Fruit fly (Drosophila melanogaster) whole organism, embryonic: ENCODE measurements around the gene CG3529.

ENCODE experiments used
- Aef1 ChIP-seq: fragments of 200-800 bp; sonication (Bioruptor generic); IDR thresholded peaks from 3 replicates; pipeline ENCODE4 v1.3.6; 2022; ENCODE audit warnings: missing biosample characterization, missing genetic modification characterization
- Bdp1 ChIP-seq: fragments of 200-800 bp; sonication (Bioruptor generic); optimal IDR thresholded peaks from 3 replicates; lab custom pipeline; 2016; ENCODE audit warnings: missing biosample characterization, missing genetic modification characterization
- CG1024 ChIP-seq: fragments of 200-800 bp; sonication (Bioruptor generic); IDR thresholded peaks from 2 replicates; pipeline ENCODE4 v1.3.6; 2022; ENCODE audit warnings: missing biosample characterization, missing genetic modification characterization
- CG10366 ChIP-seq: fragments of 200-800 bp; sonication (Bioruptor generic); IDR thresholded peaks from 2 replicates; pipeline ENCODE4 v1.3.6; 2022; ENCODE audit warnings: missing biosample characterization, missing genetic modification characterization
- CG1233 ChIP-seq: fragments of 200-800 bp; sonication (Bioruptor generic); optimal IDR thresholded peaks from 4 replicates; lab custom pipeline; 2018; ENCODE audit warnings: missing biosample characterization, mild to moderate bottlenecking, missing genetic modification characterization
- CG12744 ChIP-seq: fragments of 200-800 bp; sonication (Bioruptor generic); optimal IDR thresholded peaks from 2 replicates; lab custom pipeline; 2016; ENCODE audit warnings: missing biosample characterization, missing genetic modification characterization
- CG15696 ChIP-seq: fragments of 200-800 bp; sonication (Bioruptor generic); optimal IDR thresholded peaks from 2 replicates; lab custom pipeline; 2019; ENCODE audit warnings: missing biosample characterization, mild to moderate bottlenecking, missing genetic modification characterization, moderate library complexity
- CG16779 ChIP-seq: fragments of 200-800 bp; sonication (Bioruptor generic); IDR thresholded peaks from 2 replicates; pipeline ENCODE4 v1.3.6; 2022; ENCODE audit warnings: missing biosample characterization, missing genetic modification characterization
- CG18476 ChIP-seq: fragments of 200-800 bp; sonication (Bioruptor generic); optimal IDR thresholded peaks from 2 replicates; lab custom pipeline; 2016; ENCODE audit warnings: missing biosample characterization, mild to moderate bottlenecking, missing genetic modification characterization
- CG18764 ChIP-seq: fragments of 200-800 bp; sonication (Bioruptor generic); optimal IDR thresholded peaks from 3 replicates; lab custom pipeline; 2016; ENCODE audit warnings: missing biosample characterization, missing genetic modification characterization
- CG2875 ChIP-seq: fragments of 200-800 bp; sonication (Bioruptor generic); optimal IDR thresholded peaks from 2 replicates; lab custom pipeline; 2017; ENCODE audit warnings: missing biosample characterization, mild to moderate bottlenecking, missing genetic modification characterization, missing genetic modification reagents
- CG2889 ChIP-seq: fragments of 200-800 bp; sonication (Bioruptor generic); IDR thresholded peaks from 3 replicates; pipeline ENCODE4 v1.3.6; 2022; ENCODE audit warnings: missing biosample characterization, missing genetic modification characterization
- CG30020 ChIP-seq: fragments of 200-800 bp; optimal IDR thresholded peaks from 2 replicates; lab custom pipeline; 2019; ENCODE audit warnings: missing biosample characterization, mild to moderate bottlenecking, missing genetic modification characterization, moderate library complexity
- CG31441 ChIP-seq: fragments of 200-800 bp; sonication (Bioruptor generic); IDR thresholded peaks from 2 replicates; pipeline ENCODE4 v1.3.6; 2022; ENCODE audit warnings: missing biosample characterization, missing genetic modification characterization
- CG32532 ChIP-seq: fragments of 200-800 bp; sonication (Bioruptor generic); IDR thresholded peaks from 2 replicates; pipeline ENCODE4 v1.3.6; 2022; ENCODE audit warnings: missing biosample characterization, missing genetic modification characterization
- CG33213 ChIP-seq: fragments of 200-800 bp; sonication (Bioruptor generic); optimal IDR thresholded peaks from 3 replicates; lab custom pipeline; 2016; ENCODE audit warnings: missing biosample characterization, missing genetic modification characterization
- CG4282 ChIP-seq: fragments of 200-800 bp; sonication (Bioruptor generic); optimal IDR thresholded peaks from 2 replicates; lab custom pipeline; 2016; ENCODE audit warnings: missing biosample characterization, missing genetic modification characterization
- CG5953 ChIP-seq: fragments of 200-800 bp; sonication (Bioruptor generic); IDR thresholded peaks from 2 replicates; pipeline ENCODE4 v1.3.6; 2022; ENCODE audit warnings: missing biosample characterization, missing genetic modification characterization
- CG6175 ChIP-seq: fragments of 200-800 bp; sonication (Bioruptor generic); IDR thresholded peaks from 3 replicates; pipeline ENCODE4 v1.3.6; 2022; ENCODE audit warnings: missing biosample characterization, missing genetic modification characterization
- CG6272 ChIP-seq: fragments of 200-800 bp; sonication (Bioruptor generic); IDR thresholded peaks from 2 replicates; pipeline ENCODE4 v1.3.6; 2022; ENCODE audit warnings: missing biosample characterization, missing genetic modification characterization
- CG7271 ChIP-seq: fragments of 200-800 bp; sonication (Bioruptor generic); optimal IDR thresholded peaks from 2 replicates; lab custom pipeline; 2018; ENCODE audit warnings: missing biosample characterization, mild to moderate bottlenecking, missing genetic modification characterization, moderate library complexity
- CG8924 ChIP-seq: fragments of 200-800 bp; optimal IDR thresholded peaks from 3 replicates; lab custom pipeline; 2019; ENCODE audit warnings: missing biosample characterization, mild to moderate bottlenecking, missing genetic modification characterization, moderate library complexity
- CkIIα-i1 ChIP-seq: fragments of 200-800 bp; sonication (Bioruptor generic); IDR thresholded peaks from 2 replicates; pipeline ENCODE4 v1.3.6; 2022; ENCODE audit warnings: missing biosample characterization, missing genetic modification characterization
- Dfd ChIP-seq, 2 experiments: fragments of >200 bp; optimal IDR thresholded peaks; 2 replicates each; lab custom pipeline; 2017; ENCODE audit warnings: missing biosample characterization in 2 of 2, missing genetic modification characterization in 2 of 2
- E2f2 ChIP-seq: fragments of 200-800 bp; sonication (Bioruptor generic); IDR thresholded peaks from 2 replicates; pipeline ENCODE4 v1.3.6; 2022; ENCODE audit warnings: missing biosample characterization, missing genetic modification characterization
- Fer3 ChIP-seq: fragments of 200-800 bp; sonication (Bioruptor generic); optimal IDR thresholded peaks from 2 replicates; lab custom pipeline; 2018; ENCODE audit warnings: missing biosample characterization, mild to moderate bottlenecking, missing genetic modification characterization, moderate library complexity
- Gug ChIP-seq: fragments of 200-800 bp; sonication (Bioruptor generic); IDR thresholded peaks from 4 replicates; pipeline ENCODE4 v1.3.6; 2022; ENCODE audit warnings: missing biosample characterization, missing genetic modification characterization
- HLH4C ChIP-seq: fragments of 200-800 bp; sonication (Bioruptor generic); IDR thresholded peaks from 3 replicates; pipeline ENCODE4 v1.3.6; 2022; ENCODE audit warnings: missing biosample characterization, missing genetic modification characterization; ENCODE audit not compliant: partially characterized antibody
- Hey ChIP-seq: fragments of 200-800 bp; sonication (Bioruptor generic); optimal IDR thresholded peaks from 3 replicates; lab custom pipeline; 2018; ENCODE audit warnings: missing biosample characterization, mild to moderate bottlenecking, missing genetic modification characterization
- Jarid2 ChIP-seq: fragments of 200-800 bp; sonication (Bioruptor generic); optimal IDR thresholded peaks from 3 replicates; lab custom pipeline; 2017; ENCODE audit warnings: mild to moderate bottlenecking, missing biosample characterization, missing genetic modification reagents, missing genetic modification characterization
- Med ChIP-seq: fragments of 200-800 bp; sonication (Bioruptor generic); peaks from one replicate; lab custom pipeline; 2016; ENCODE audit warnings: missing biosample characterization, missing genetic modification characterization, mild to moderate bottlenecking, inconsistent platforms, moderate library complexity
- Nf-YC ChIP-seq: fragments of 200-800 bp; optimal IDR thresholded peaks from 3 replicates; lab custom pipeline; 2019; ENCODE audit warnings: missing biosample characterization, mild to moderate bottlenecking, missing genetic modification characterization, moderate library complexity
- PHDP ChIP-seq: fragments of 200-800 bp; sonication (Bioruptor generic); optimal IDR thresholded peaks from 3 replicates; lab custom pipeline; 2018; ENCODE audit warnings: missing biosample characterization, mild to moderate bottlenecking, missing genetic modification characterization, moderate library complexity
- Ptx1 ChIP-seq: fragments of 200-800 bp; sonication (Bioruptor generic); IDR thresholded peaks from 2 replicates; pipeline ENCODE4 v1.3.6; 2022; ENCODE audit warnings: missing biosample characterization, missing genetic modification characterization
- Xrp1 ChIP-seq: fragments of 200-800 bp; sonication (Bioruptor generic); IDR thresholded peaks from 2 replicates; pipeline ENCODE4 v1.3.6; 2022; ENCODE audit warnings: missing biosample characterization, missing genetic modification characterization
- bcd ChIP-seq: fragments of 200-800 bp; sonication (Bioruptor generic); optimal IDR thresholded peaks from 2 replicates; lab custom pipeline; 2017; ENCODE audit warnings: missing biosample characterization, mild to moderate bottlenecking, missing genetic modification characterization
- bigmax ChIP-seq: fragments of 200-800 bp; sonication (Bioruptor generic); optimal IDR thresholded peaks from 2 replicates; lab custom pipeline; 2018; ENCODE audit warnings: missing biosample characterization, mild to moderate bottlenecking, missing genetic modification characterization
- chm ChIP-seq: fragments of 200-800 bp; sonication (Bioruptor generic); IDR thresholded peaks from 2 replicates; pipeline ENCODE4 v1.3.6; 2022; ENCODE audit warnings: missing biosample characterization, missing genetic modification characterization
- crol ChIP-seq: fragments of 200-800 bp; sonication (Bioruptor generic); IDR thresholded peaks from 2 replicates; pipeline ENCODE4 v1.3.6; 2022; ENCODE audit warnings: missing biosample characterization, missing genetic modification characterization
- danr ChIP-seq: fragments of 200-800 bp; sonication (Bioruptor generic); IDR thresholded peaks from 2 replicates; pipeline ENCODE4 v1.3.6; 2022; ENCODE audit warnings: missing biosample characterization, missing genetic modification characterization
- dati ChIP-seq: fragments of 200-800 bp; sonication (Bioruptor generic); IDR thresholded peaks from 2 replicates; pipeline ENCODE4 v1.3.6; 2022; ENCODE audit warnings: missing biosample characterization, missing genetic modification characterization
- disco-r ChIP-seq: fragments of 200-800 bp; sonication (Bioruptor generic); optimal IDR thresholded peaks from 2 replicates; lab custom pipeline; 2016; ENCODE audit warnings: missing biosample characterization, missing genetic modification characterization
- dmrt11E ChIP-seq: fragments of 200-800 bp; sonication (Bioruptor generic); optimal IDR thresholded peaks from 3 replicates; lab custom pipeline; 2018; ENCODE audit warnings: missing biosample characterization, mild to moderate bottlenecking, missing genetic modification characterization, moderate library complexity
- eve ChIP-seq, 2 experiments: fragments of >200 bp; optimal IDR thresholded peaks; 2 replicates each; lab custom pipeline; 2017; ENCODE audit warnings: missing biosample characterization in 2 of 2, missing genetic modification characterization in 2 of 2
- fu2 ChIP-seq: fragments of 200-800 bp; sonication (Bioruptor generic); optimal IDR thresholded peaks from 2 replicates; lab custom pipeline; 2016; ENCODE audit warnings: missing biosample characterization, missing genetic modification characterization
- gem ChIP-seq: fragments of 200-800 bp; sonication (Bioruptor generic); optimal IDR thresholded peaks from 2 replicates; lab custom pipeline; 2019; ENCODE audit warnings: missing biosample characterization, mild to moderate bottlenecking, missing genetic modification characterization, moderate library complexity
- onecut ChIP-seq: fragments of 200-800 bp; sonication (Bioruptor generic); IDR thresholded peaks from 2 replicates; pipeline ENCODE4 v1.3.6; 2022; ENCODE audit warnings: missing biosample characterization, missing genetic modification characterization
- p53 ChIP-seq: fragments of 200-800 bp; sonication (Bioruptor generic); optimal IDR thresholded peaks from 2 replicates; lab custom pipeline; 2016; ENCODE audit warnings: missing biosample characterization, missing genetic modification characterization
- pho ChIP-seq: fragments of 200-800 bp; sonication (Bioruptor generic); optimal IDR thresholded peaks from 2 replicates; lab custom pipeline; 2016; ENCODE audit warnings: missing biosample characterization, missing genetic modification characterization
- sens-2 ChIP-seq: fragments of 200-800 bp; sonication (Bioruptor generic); IDR thresholded peaks from 2 replicates; pipeline ENCODE4 v1.3.6; 2022; ENCODE audit warnings: missing biosample characterization, missing genetic modification characterization
- sr ChIP-seq: fragments of 200-800 bp; sonication (Bioruptor generic); IDR thresholded peaks from 3 replicates; pipeline ENCODE4 v1.3.6; 2022; ENCODE audit warnings: missing biosample characterization, missing genetic modification characterization
- unpg ChIP-seq: fragments of 200-800 bp; sonication (Bioruptor generic); optimal IDR thresholded peaks from 3 replicates; lab custom pipeline; 2018; ENCODE audit warnings: missing biosample characterization, mild to moderate bottlenecking, missing genetic modification characterization, moderate library complexity
- vnd ChIP-seq: fragments of 200-800 bp; sonication (Bioruptor generic); IDR thresholded peaks from 3 replicates; pipeline ENCODE4 v1.3.6; 2022; ENCODE audit warnings: missing biosample characterization, missing genetic modification characterization; ENCODE audit not compliant: partially characterized antibody

Gene CG3529

DNA sequence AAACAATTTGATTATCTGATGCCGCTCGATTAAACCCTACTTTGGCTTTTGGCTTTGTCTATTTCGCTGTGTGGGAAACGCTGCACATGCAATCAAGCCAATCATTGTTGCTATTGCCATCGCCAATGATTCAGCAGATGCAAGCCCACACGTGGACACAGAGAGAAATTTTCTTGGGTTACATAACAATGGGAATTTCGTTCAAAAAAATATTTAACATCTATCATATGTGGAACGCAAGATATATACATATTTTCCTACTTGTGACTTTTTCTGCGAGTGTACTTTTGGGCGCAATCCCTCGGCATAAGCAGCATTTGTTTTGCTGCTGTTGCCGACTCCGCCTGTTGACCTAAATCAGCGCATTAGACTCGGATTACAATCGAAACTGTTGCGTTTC lies 27.3 kb upstream of the CG3529 start (continued):
- no peak for TF ChIP-seq Bdp1 (GFP tag; lab: Kevin White, UChicago)
- 0 out of 2 replicates have a peak, but pooled peaks have one; percentile 9 for TF ChIP-seq CG32532 (GFP tag; lab: Robert Waterston, UW)
- TF ChIP-seq CG30020 (tag; lab: Kevin White, UChicago), result no peak
- no peak for TF ChIP-seq CG1233 (GFP tag; lab: Kevin White, UChicago)
- no peak for TF ChIP-seq CG4282
- no peak for TF ChIP-seq dati
- no peak for TF ChIP-seq CG33213 (GFP tag; lab: Kevin White, UChicago)
- TF ChIP-seq HLH4C (GFP tag; lab: Robert Waterston, UW), result no peak
- no peak for TF ChIP-seq Hey (tag; lab: Kevin White, UChicago)
- no peak for TF ChIP-seq onecut
- no peak for TF ChIP-seq CG7271
- TF ChIP-seq CG18476 (GFP tag; lab: Kevin White, UChicago), result no peak
- no peak for TF ChIP-seq crol (GFP tag; lab: Robert Waterston, UW)
- no peak for TF ChIP-seq CG8924 (tag; lab: Kevin White, UChicago)
- TF ChIP-seq CkIIα-i1 (GFP tag; lab: Robert Waterston, UW), result no peak
- no peak for TF ChIP-seq danr
- no peak for TF ChIP-seq disco-r (GFP tag; lab: Kevin White, UChicago)
- 0 out of 2 replicates have a peak, but pooled peaks have one; percentile 50 for TF ChIP-seq CG5953 (GFP tag; lab: Robert Waterston, UW)
- TF ChIP-seq Xrp1 (GFP tag; lab: Robert Waterston, UW), result peak; percentile 14; the same call in 1 of the 2 replicates
- no peak for TF ChIP-seq CG15696 (tag; lab: Kevin White, UChicago)
- TF ChIP-seq CG6175 (GFP tag; lab: Robert Waterston, UW), result no peak
- TF ChIP-seq CG2889 (GFP tag; lab: Robert Waterston, UW), result no peak
- no peak for TF ChIP-seq pho (GFP tag; lab: Kevin White, UChicago)
- no peak for TF ChIP-seq CG31441 (GFP tag; lab: Robert Waterston, UW)
- TF ChIP-seq Ptx1 (GFP tag; lab: Robert Waterston, UW), result 0 out of 2 replicates have a peak, but pooled peaks have one; percentile 20
- no peak for TF ChIP-seq vnd
- no peak for TF ChIP-seq Fer3 (tag; lab: Kevin White, UChicago)
- no peak for TF ChIP-seq p53
- 0 out of 2 replicates have a peak, but pooled peaks have one; percentile 16 for TF ChIP-seq chm (GFP tag; lab: Robert Waterston, UW)
- no peak for TF ChIP-seq CG18764 (GFP tag; lab: Kevin White, UChicago)
- TF ChIP-seq dmrt11E (tag; lab: Kevin White, UChicago), result no peak
- no peak for TF ChIP-seq Jarid2 (GFP tag; lab: Kevin White, UChicago)
- no peak for TF ChIP-seq E2f2
- TF ChIP-seq gem, result no peak
- TF ChIP-seq CG6272, result no peak
- TF ChIP-seq Dfd (GFP tag; optimal IDR thresholded peaks at IDR 0.05; lab: Kevin White, UChicago), result no peak
- peak; percentile 54 for TF ChIP-seq CG10366
- TF ChIP-seq CG1024 (GFP tag; lab: Robert Waterston, UW), result no peak
- no peak for TF ChIP-seq Nf-YC (tag; lab: Kevin White, UChicago)
- TF ChIP-seq CG12744, result no peak
- TF ChIP-seq bcd, result no peak
- TF ChIP-seq eve (GFP tag; optimal IDR thresholded peaks at IDR 0.05; lab: Kevin White, UChicago), result no peak
- TF ChIP-seq unpg (GFP tag; lab: Kevin White, UChicago), result no peak
- no peak for TF ChIP-seq bigmax (GFP tag; lab: Kevin White, UChicago)
- TF ChIP-seq sr (GFP tag; lab: Robert Waterston, UW), result 0 out of 3 replicates have a peak, but pooled peaks have one; percentile 25
- TF ChIP-seq PHDP (tag; lab: Kevin White, UChicago), result no peak
- TF ChIP-seq sens-2 (GFP tag; lab: Robert Waterston, UW), result 0 out of 2 replicates have a peak, but pooled peaks have one; percentile 4
- no peak for TF ChIP-seq Gug (GFP tag; lab: Robert Waterston, UW)
- TF ChIP-seq CG2875 (GFP tag; lab: Kevin White, UChicago), result no peak
- no peak for TF ChIP-seq CG16779
- no peak for TF ChIP-seq fu2
- TF ChIP-seq Aef1, result no peak
- TF ChIP-seq Med (GFP tag; lab: Kevin White, UChicago), result peak; percentile 47
